Worm (Caenorhabditis elegans): ENCODE measurements around the gene C49C8.3.

ce11 chrIV:8631033-8631432 lies 13.5 kb upstream of the C49C8.3 start, which contains the start of gene dgk-4:
- TF ChIP-seq snpc-4 (tag; optimal IDR thresholded peaks at IDR 0.05) (no peak), ama-1 (optimal IDR thresholded peaks at IDR 0.05) (no peak), lsy-12 (tag; optimal IDR thresholded peaks at IDR 0.05) (no peak), nhr-12 (tag; optimal IDR thresholded peaks at IDR 0.05) (no peak), skn-1 (tag; optimal IDR thresholded peaks at IDR 0.05) (no peak), fos-1 (tag; optimal IDR thresholded peaks at IDR 0.05) (no peak), lin-39 (tag; optimal IDR thresholded peaks at IDR 0.05) (no peak)
